Worm (Caenorhabditis elegans): Measurements from ENCODE around the gene B0310.6.
A peak's percentile ranks its signal among the peaks of the same experiment; 100 is the strongest.

B0310.6 gene

ce11 chrX:535728-536127, 4.9 kb upstream of the B0310.6 start, which contains the start of gene F28C10.3 (continued):
- peak; percentile 58 for TF ChIP-seq Y55F3AM.14 (GFP tag; optimal IDR thresholded peaks at IDR 0.05)
- TF ChIP-seq F13H6.1 (tag; optimal IDR thresholded peaks at IDR 0.05), result peak; percentile 88
- TF ChIP-seq mdl-1 (tag; optimal IDR thresholded peaks at IDR 0.05), result peak; percentile 78 to 87
- TF ChIP-seq ceh-82 (tag; optimal IDR thresholded peaks at IDR 0.05), result no peak
- no peak for TF ChIP-seq nhr-11 (tag; optimal IDR thresholded peaks at IDR 0.05)

ce11 chrX:530011-530410, 798 bp downstream of the B0310.6 start, which contains the start of gene ugt-46:
Gene ugt-46, minus strand, starts transcription at chrX:530289.
- TF ChIP-seq nhr-11 (tag; optimal IDR thresholded peaks at IDR 0.05), result no peak
- TF ChIP-seq crh-2 (tag; optimal IDR thresholded peaks at IDR 0.05), result peak; percentile 63
- TF ChIP-seq sma-9 (GFP tag; optimal IDR thresholded peaks at IDR 0.05), result peak; percentile 46
- TF ChIP-seq sma-9 (tag; optimal IDR thresholded peaks at IDR 0.05), result no peak
- no peak for TF ChIP-seq unc-39 (tag; optimal IDR thresholded peaks at IDR 0.05)
- no peak for TF ChIP-seq C34F6.9 (tag; optimal IDR thresholded peaks at IDR 0.05)
- no peak for TF ChIP-seq nhr-25 (tag; optimal IDR thresholded peaks at IDR 0.05)
- TF ChIP-seq nhr-10 (tag; optimal IDR thresholded peaks at IDR 0.05), result no peak
- no peak for TF ChIP-seq snpc-4 (tag; optimal IDR thresholded peaks at IDR 0.05)
- TF ChIP-seq fos-1 (tag; optimal IDR thresholded peaks at IDR 0.05), result peak; percentile 94
- no peak for TF ChIP-seq mab-5 (tag; optimal IDR thresholded peaks at IDR 0.05)
- TF ChIP-seq ama-1 (optimal IDR thresholded peaks at IDR 0.05), result no peak

DNA sequence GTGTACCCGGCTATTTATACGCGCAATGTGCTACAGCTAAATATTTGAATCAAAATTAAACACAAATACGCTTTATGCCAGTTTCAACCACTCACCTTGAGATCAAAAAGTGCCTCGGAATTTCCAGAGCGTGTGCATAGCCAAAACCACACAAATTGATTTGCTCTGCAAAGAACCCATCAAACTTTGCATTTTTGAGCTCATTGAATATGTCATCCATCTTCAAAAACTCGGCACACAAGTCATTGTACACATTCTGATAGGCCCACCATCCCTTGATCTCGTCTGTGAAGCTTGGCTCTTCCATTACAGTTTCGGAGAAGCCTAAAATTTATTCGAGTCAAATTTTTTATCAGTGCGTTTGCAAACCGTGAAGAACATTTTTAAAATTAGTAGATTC, 1.4 kb downstream of the B0310.6 start:
- no peak for TF ChIP-seq mab-5 (tag; optimal IDR thresholded peaks at IDR 0.05)
- no peak for TF ChIP-seq nhr-237 (tag; optimal IDR thresholded peaks at IDR 0.05)
- no peak for TF ChIP-seq nhr-6 (tag; optimal IDR thresholded peaks at IDR 0.05)
- TF ChIP-seq sem-4 (tag; optimal IDR thresholded peaks at IDR 0.05), result no peak
- TF ChIP-seq blmp-1 (tag; optimal IDR thresholded peaks at IDR 0.05; ENCODE audit: insufficient read depth), result no peak
- TF ChIP-seq nhr-77 (tag; optimal IDR thresholded peaks at IDR 0.05), result no peak
- TF ChIP-seq R02D3.7 (tag; optimal IDR thresholded peaks at IDR 0.05), result no peak
- no peak for TF ChIP-seq unc-39 (tag; optimal IDR thresholded peaks at IDR 0.05)
- TF ChIP-seq ceh-82 (tag; optimal IDR thresholded peaks at IDR 0.05), result no peak
- TF ChIP-seq sma-3 (GFP tag; optimal IDR thresholded peaks at IDR 0.05), result no peak
- TF ChIP-seq sma-9 (GFP tag; optimal IDR thresholded peaks at IDR 0.05), result no peak
- no peak for TF ChIP-seq sma-9 (tag; optimal IDR thresholded peaks at IDR 0.05)
- no peak for TF ChIP-seq ztf-1 (GFP tag; conservative IDR thresholded peaks at IDR 0.05)
- no peak for TF ChIP-seq dmd-4 (tag; optimal IDR thresholded peaks at IDR 0.05)
- no peak for TF ChIP-seq unc-62 (GFP tag; optimal IDR thresholded peaks at IDR 0.05)
- TF ChIP-seq peb-1 (tag; optimal IDR thresholded peaks at IDR 0.05), result no peak
- TF ChIP-seq nhr-10 (tag; optimal IDR thresholded peaks at IDR 0.05), result no peak

ce11 chrX:528761-529160, 2.0 kb downstream of the B0310.6 start:
- TF ChIP-seq aly-2 (tag; optimal IDR thresholded peaks at IDR 0.05) (no peak), unc-39 (tag; optimal IDR thresholded peaks at IDR 0.05) (no peak), alr-1 (tag; optimal IDR thresholded peaks at IDR 0.05) (no peak), nhr-6 (tag; optimal IDR thresholded peaks at IDR 0.05) (no peak), ceh-82 (tag; optimal IDR thresholded peaks at IDR 0.05) (no peak), lin-13 (GFP tag; optimal IDR thresholded peaks at IDR 0.05) (no peak), zag-1 (tag; optimal IDR thresholded peaks at IDR 0.05) (no peak), lsy-2 (tag; optimal IDR thresholded peaks at IDR 0.05) (no peak), R02D3.7 (tag; optimal IDR thresholded peaks at IDR 0.05) (no peak), sma-3 (GFP tag; optimal IDR thresholded peaks at IDR 0.05) (no peak), nhr-25 (tag; optimal IDR thresholded peaks at IDR 0.05) (no peak), ztf-1 (GFP tag; conservative IDR thresholded peaks at IDR 0.05) (no peak), nhr-129 (tag; optimal IDR thresholded peaks at IDR 0.05) (no peak), egl-27 (tag; optimal IDR thresholded peaks at IDR 0.05) (no peak), mab-5 (tag; optimal IDR thresholded peaks at IDR 0.05) (no peak), nhr-237 (tag; optimal IDR thresholded peaks at IDR 0.05) (no peak), nhr-21 (tag; optimal IDR thresholded peaks at IDR 0.05) (no peak)

DNA sequence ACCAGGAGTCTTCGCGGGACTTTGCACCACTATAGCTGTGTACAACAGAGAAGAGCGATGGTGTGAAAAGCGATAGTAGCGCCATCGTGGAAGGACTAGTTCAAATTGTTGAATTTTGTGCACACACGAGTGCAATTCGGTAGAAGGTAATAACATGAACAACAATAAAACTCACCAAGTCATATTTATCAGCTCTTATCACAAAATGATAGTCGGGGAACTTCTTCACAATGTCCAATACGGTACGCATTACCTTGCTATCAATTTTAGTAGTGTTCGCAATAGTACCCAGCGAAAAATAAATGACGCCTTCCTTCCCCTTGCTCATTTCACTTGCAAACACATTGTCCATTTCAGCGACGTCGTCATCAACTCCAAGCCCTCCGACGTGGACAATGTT, 3.1 kb downstream of the B0310.6 start:
- TF ChIP-seq fos-1 (tag; optimal IDR thresholded peaks at IDR 0.05), result peak; percentile 52
- TF ChIP-seq crh-2 (tag; optimal IDR thresholded peaks at IDR 0.05), result no peak
